Worm (Caenorhabditis elegans) whole organism, late embryonic: Measurements from ENCODE around the gene frpr-17.

ENCODE experiments used
- C38D4.7 ChIP-seq: fragments of 200-800 bp; sonication (Bioruptor generic); optimal IDR thresholded peaks from 2 replicates; lab custom pipeline; 2018; ENCODE audit warnings: mild to moderate bottlenecking, missing genetic modification characterization, moderate library complexity, missing compliant biosample characterization
- F13H6.1 ChIP-seq: sonication (generic microtip); optimal IDR thresholded peaks from 2 replicates; lab custom pipeline; 2016; ENCODE audit warnings: missing genetic modification characterization, missing compliant biosample characterization
- T23F11.4 ChIP-seq: fragments of 200-800 bp; sonication (Bioruptor generic); optimal IDR thresholded peaks from 2 replicates; lab custom pipeline; 2018; ENCODE audit warnings: mild to moderate bottlenecking, missing genetic modification characterization, missing compliant biosample characterization
- Y22D7AL.16 ChIP-seq: sonication (generic microtip); optimal IDR thresholded peaks from 2 replicates; lab custom pipeline; 2016; ENCODE audit warnings: missing genetic modification characterization, missing compliant biosample characterization
- ama-1 ChIP-seq: fragments of 150-350 bp; optimal IDR thresholded peaks from 2 replicates; lab custom pipeline; 2014
- ceh-14 ChIP-seq: sonication (generic microtip); optimal IDR thresholded peaks from 2 replicates; lab custom pipeline; 2016; ENCODE audit warnings: missing genotype, missing genetic modification characterization, missing compliant biosample characterization
- ceh-18 ChIP-seq: sonication (generic microtip); optimal IDR thresholded peaks from 2 replicates; lab custom pipeline; 2016; ENCODE audit warnings: missing genetic modification characterization, missing compliant biosample characterization
- ceh-19 ChIP-seq: fragments of 200-800 bp; sonication (Bioruptor generic); optimal IDR thresholded peaks from 2 replicates; lab custom pipeline; 2018; ENCODE audit warnings: mild to moderate bottlenecking, missing genetic modification characterization, missing compliant biosample characterization
- ceh-24 ChIP-seq: sonication (generic microtip); optimal IDR thresholded peaks from 2 replicates; lab custom pipeline; 2016; ENCODE audit warnings: mild to moderate bottlenecking, missing genetic modification characterization, missing compliant biosample characterization
- ceh-30 ChIP-seq: fragments of 150-350 bp; optimal IDR thresholded peaks from 2 replicates; lab custom pipeline; 2014; ENCODE audit warnings: missing biosample characterization, missing genetic modification characterization
- ceh-48 ChIP-seq: sonication (generic microtip); optimal IDR thresholded peaks from 2 replicates; lab custom pipeline; 2016; ENCODE audit warnings: missing genetic modification characterization, inconsistent platforms, missing compliant biosample characterization
- ceh-6 ChIP-seq: fragments of 200-800 bp; sonication (Bioruptor generic); optimal IDR thresholded peaks from 2 replicates; lab custom pipeline; 2018; ENCODE audit warnings: mild to moderate bottlenecking, missing genetic modification characterization, missing compliant biosample characterization
- che-1 ChIP-seq: sonication (generic microtip); optimal IDR thresholded peaks from 2 replicates; lab custom pipeline; 2016; ENCODE audit warnings: mild to moderate bottlenecking, missing genetic modification characterization, missing compliant biosample characterization
- dve-1 ChIP-seq: sonication (generic microtip); optimal IDR thresholded peaks from 2 replicates; lab custom pipeline; 2017; ENCODE audit warnings: antibody characterized with exemption, mild to moderate bottlenecking, missing genetic modification characterization, missing compliant biosample characterization
- elt-2 ChIP-seq: sonication (generic microtip); optimal IDR thresholded peaks from 2 replicates; lab custom pipeline; 2016; ENCODE audit warnings: missing genetic modification reagents, missing genetic modification characterization, missing compliant biosample characterization
- elt-4 ChIP-seq: sonication (generic microtip); optimal IDR thresholded peaks from 2 replicates; lab custom pipeline; 2016; ENCODE audit warnings: missing genetic modification characterization, missing compliant biosample characterization
- ets-4 ChIP-seq: sonication (generic microtip); optimal IDR thresholded peaks from 2 replicates; lab custom pipeline; 2016; ENCODE audit warnings: missing genetic modification characterization, missing compliant biosample characterization
- eyg-1 ChIP-seq: sonication (generic microtip); optimal IDR thresholded peaks from 2 replicates; lab custom pipeline; 2016; ENCODE audit warnings: missing genotype, missing genetic modification characterization, missing compliant biosample characterization
- fkh-6 ChIP-seq: sonication (generic microtip); optimal IDR thresholded peaks from 2 replicates; lab custom pipeline; 2016; ENCODE audit warnings: missing genetic modification characterization, missing compliant biosample characterization
- gmeb-2 ChIP-seq: sonication (generic microtip); optimal IDR thresholded peaks from 2 replicates; lab custom pipeline; 2016; ENCODE audit warnings: missing genetic modification characterization, inconsistent platforms, missing compliant biosample characterization
- hlh-13 ChIP-seq: fragments of 200-800 bp; sonication (Bioruptor generic); optimal IDR thresholded peaks from 2 replicates; lab custom pipeline; 2018; ENCODE audit warnings: mild to moderate bottlenecking, missing genetic modification characterization, missing compliant biosample characterization
- hlh-6 ChIP-seq: sonication (generic microtip); optimal IDR thresholded peaks from 2 replicates; lab custom pipeline; 2016; ENCODE audit warnings: missing genotype, missing genetic modification characterization, missing compliant biosample characterization
- hlh-8 ChIP-seq: sonication (generic microtip); optimal IDR thresholded peaks from 2 replicates; lab custom pipeline; 2016; ENCODE audit warnings: missing genotype, missing genetic modification characterization, missing compliant biosample characterization
- lim-6 ChIP-seq: sonication (generic microtip); optimal IDR thresholded peaks from 2 replicates; lab custom pipeline; 2016; ENCODE audit warnings: missing genetic modification characterization, missing compliant biosample characterization
- madf-2 ChIP-seq: sonication (generic microtip); optimal IDR thresholded peaks from 2 replicates; lab custom pipeline; 2017; ENCODE audit warnings: missing genetic modification characterization, missing compliant biosample characterization
- mec-3 ChIP-seq: sonication (generic microtip); optimal IDR thresholded peaks from 2 replicates; lab custom pipeline; 2016; ENCODE audit warnings: borderline replicate concordance, missing genetic modification characterization, missing compliant biosample characterization
- nfya-1 ChIP-seq: sonication (generic microtip); optimal IDR thresholded peaks from 2 replicates; lab custom pipeline; 2017; ENCODE audit warnings: missing genetic modification characterization, mild to moderate bottlenecking, missing compliant biosample characterization, antibody characterized with exemption, moderate library complexity
- nhr-232 ChIP-seq: sonication (generic microtip); optimal IDR thresholded peaks from 2 replicates; lab custom pipeline; 2016; ENCODE audit warnings: missing genetic modification characterization, missing compliant biosample characterization
- odd-2 ChIP-seq: sonication (generic microtip); optimal IDR thresholded peaks from 2 replicates; lab custom pipeline; 2017; ENCODE audit warnings: antibody characterized with exemption, mild to moderate bottlenecking, missing genetic modification characterization, missing compliant biosample characterization
- pag-3 ChIP-seq: sonication (generic microtip); optimal IDR thresholded peaks from 2 replicates; lab custom pipeline; 2016; ENCODE audit warnings: missing compliant biosample characterization, missing genetic modification characterization, borderline replicate concordance
- pat-9 ChIP-seq: fragments of 200-800 bp; sonication (Bioruptor generic); optimal IDR thresholded peaks from 2 replicates; lab custom pipeline; 2018; ENCODE audit warnings: mild to moderate bottlenecking, missing genetic modification characterization, moderate library complexity, missing compliant biosample characterization
- pqm-1 ChIP-seq: sonication (generic microtip); optimal IDR thresholded peaks from 2 replicates; lab custom pipeline; 2016; ENCODE audit warnings: missing genetic modification characterization, missing compliant biosample characterization
- pros-1 ChIP-seq: fragments of 150-350 bp; optimal IDR thresholded peaks from 2 replicates; lab custom pipeline; 2014; ENCODE audit warnings: missing biosample characterization, missing genetic modification reagents, missing genetic modification characterization
- sdc-2 ChIP-seq: sonication (generic microtip); optimal IDR thresholded peaks from 2 replicates; lab custom pipeline; 2016; ENCODE audit warnings: missing genotype, missing genetic modification characterization, missing compliant biosample characterization
- sox-2 ChIP-seq: fragments of 200-800 bp; sonication (Bioruptor generic); IDR thresholded peaks from 2 replicates; pipeline ENCODE4 v1.3.6; 2022; ENCODE audit warnings: missing genetic modification reagents, missing genetic modification characterization, missing compliant biosample characterization
- sox-4 ChIP-seq: sonication (generic microtip); optimal IDR thresholded peaks from 2 replicates; lab custom pipeline; 2017; ENCODE audit warnings: mild to moderate bottlenecking, missing genetic modification characterization, inconsistent platforms, missing compliant biosample characterization
- syd-9 ChIP-seq: sonication (generic microtip); optimal IDR thresholded peaks from 2 replicates; lab custom pipeline; 2016; ENCODE audit warnings: mild to moderate bottlenecking, missing genetic modification characterization, moderate library complexity, missing compliant biosample characterization
- tbx-2 ChIP-seq: sonication (generic microtip); optimal IDR thresholded peaks from 2 replicates; lab custom pipeline; 2016; ENCODE audit warnings: missing genetic modification characterization, missing compliant biosample characterization
- ttx-3 ChIP-seq: sonication (generic microtip); optimal IDR thresholded peaks from 2 replicates; lab custom pipeline; 2016; ENCODE audit warnings: missing genetic modification reagents, missing genetic modification characterization, missing compliant biosample characterization
- zip-5 ChIP-seq: sonication (generic microtip); optimal IDR thresholded peaks from 2 replicates; lab custom pipeline; 2016; ENCODE audit warnings: missing genetic modification characterization, missing compliant biosample characterization

Gene frpr-17

DNA sequence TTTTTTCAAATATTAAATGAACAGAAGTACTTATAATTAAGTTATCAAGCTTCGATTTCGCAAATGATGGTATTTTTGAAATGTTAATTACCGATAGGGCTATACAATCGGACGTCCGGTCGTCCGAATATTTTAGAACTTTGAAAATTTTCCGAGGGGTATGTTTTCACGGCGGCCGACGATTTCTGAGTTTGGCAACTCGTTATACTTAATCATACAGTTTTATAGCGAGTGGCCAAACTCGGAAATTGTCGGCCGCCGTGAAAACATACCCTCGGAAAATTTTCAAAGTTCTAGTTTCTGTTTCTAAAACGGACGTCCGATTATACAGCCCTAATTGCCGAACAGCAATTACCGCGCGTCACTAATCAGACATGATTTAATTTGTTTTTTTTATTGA lies 18.3 kb downstream of the frpr-17 start:
- TF ChIP-seq sox-2 (GFP tag; lab: Robert Waterston, UW), result no peak
- no peak for TF ChIP-seq Y22D7AL.16
- TF ChIP-seq ttx-3 (tag; lab: Kevin White, UChicago), result no peak
- no peak for TF ChIP-seq che-1 (tag; lab: Kevin White, UChicago)
- no peak for TF ChIP-seq zip-5 (tag; lab: Kevin White, UChicago)
- no peak for TF ChIP-seq eyg-1 (tag; lab: Kevin White, UChicago)
- TF ChIP-seq ceh-24, result no peak
- no peak for TF ChIP-seq C38D4.7 (GFP tag; lab: Kevin White, UChicago)
- no peak for TF ChIP-seq nhr-232 (tag; lab: Kevin White, UChicago)

DNA sequence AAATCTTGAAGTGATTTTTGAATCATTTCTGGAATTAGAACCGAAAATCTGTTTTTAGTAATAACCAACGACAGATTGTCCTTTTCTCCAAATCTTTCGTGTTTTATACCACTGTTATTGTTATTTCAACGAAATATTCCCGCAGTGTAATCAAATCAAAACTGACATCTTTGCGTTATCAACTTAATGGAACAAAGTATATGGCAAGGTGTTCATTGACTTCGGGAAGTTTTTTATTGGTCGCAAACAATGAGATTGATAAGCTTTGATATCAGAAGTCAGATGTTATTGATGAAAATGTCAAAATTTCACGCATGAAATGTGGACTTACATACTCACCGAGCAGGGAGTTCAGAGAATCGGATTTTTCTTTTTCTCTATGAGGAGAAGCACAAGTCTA lies 18.8 kb downstream of the frpr-17 start, which contains the start of gene F23D12.11:
Gene F23D12.11, minus strand, starts transcription at position 79 of the 400 bp plus-strand sequence.
- TF ChIP-seq F13H6.1 (tag; lab: Kevin White, UChicago) (no peak), pag-3 (tag; lab: Kevin White, UChicago) (no peak), sox-2 (GFP tag; lab: Robert Waterston, UW) (no peak), nhr-232 (tag; lab: Kevin White, UChicago) (no peak), madf-2 (tag; lab: Kevin White, UChicago) (no peak)

ce11 chrX:14428052-14428451 lies 22.1 kb downstream of the frpr-17 start, which contains the start of gene F23D12.1:
Gene F23D12.1 (minus strand): TSS chrX:14428152.
- TF ChIP-seq odd-2 (tag; lab: Kevin White, UChicago) (no peak), elt-4 (no peak), elt-2 (tag; lab: Kevin White, UChicago) (no peak), mec-3 (tag; lab: Kevin White, UChicago) (no peak), sox-4 (tag; lab: Kevin White, UChicago) (no peak), hlh-8 (no peak), ceh-19 (GFP tag; lab: Kevin White, UChicago) (no peak)

DNA sequence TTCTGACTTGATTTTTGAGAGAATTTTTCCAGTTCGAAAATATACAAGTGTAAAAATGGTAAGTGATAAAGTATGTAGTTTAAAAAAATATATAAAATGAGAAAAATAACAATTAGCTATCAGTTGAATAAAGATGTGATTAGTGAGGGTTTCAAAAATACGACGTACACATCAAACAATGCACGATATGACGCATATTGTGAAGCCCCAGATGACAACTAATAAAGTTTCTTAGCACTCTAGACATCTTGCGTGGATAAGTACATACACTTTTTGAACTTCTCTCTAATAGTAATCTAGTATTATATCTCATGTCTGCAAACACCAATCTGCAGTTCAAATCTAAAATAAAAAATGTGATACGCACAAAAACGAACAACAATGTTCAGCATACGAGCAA lies 24.5 kb downstream of the frpr-17 start:
- no peak for TF ChIP-seq T23F11.4 (GFP tag; lab: Kevin White, UChicago)
- no peak for TF ChIP-seq nfya-1 (tag; lab: Kevin White, UChicago)
- TF ChIP-seq hlh-13 (GFP tag; lab: Kevin White, UChicago), result no peak
- no peak for TF ChIP-seq sdc-2 (tag; lab: Kevin White, UChicago)
- no peak for TF ChIP-seq pqm-1

ce11 chrX:14435648-14436155 lies 29.8 kb downstream of the frpr-17 start:
- TF ChIP-seq ceh-6 (GFP tag; lab: Kevin White, UChicago), result no peak
- TF ChIP-seq dve-1 (tag; lab: Kevin White, UChicago), result no peak
- no peak for TF ChIP-seq nhr-232 (tag; lab: Kevin White, UChicago)
- TF ChIP-seq ets-4 (tag; lab: Kevin White, UChicago), result no peak
- TF ChIP-seq ceh-18 (tag; lab: Kevin White, UChicago), result no peak
- TF ChIP-seq pat-9 (tag; lab: Kevin White, UChicago), result no peak
- no peak for TF ChIP-seq lim-6 (tag; lab: Kevin White, UChicago)
- no peak for TF ChIP-seq che-1 (tag; lab: Kevin White, UChicago)
- no peak for TF ChIP-seq pros-1 (tag; lab: Kevin White, UChicago)
- no peak for TF ChIP-seq syd-9 (tag; lab: Kevin White, UChicago)

ce11 chrX:14442321-14442720 lies 36.4 kb downstream of the frpr-17 start, which contains the start of gene F23D12.3:
Gene F23D12.3 (plus strand): TSS chrX:14442621.
- no peak for TF ChIP-seq ceh-30 (tag; lab: Kevin White, UChicago)
- TF ChIP-seq ceh-18 (tag; lab: Kevin White, UChicago), result no peak
- no peak for TF ChIP-seq gmeb-2 (tag; lab: Kevin White, UChicago)
- TF ChIP-seq ceh-14 (tag; lab: Kevin White, UChicago), result no peak
- TF ChIP-seq ceh-48, result no peak
- TF ChIP-seq fkh-6 (tag; lab: Kevin White, UChicago), result no peak
- no peak for TF ChIP-seq pqm-1
- no peak for TF ChIP-seq eyg-1 (tag; lab: Kevin White, UChicago)
- no peak for TF ChIP-seq hlh-6 (tag; lab: Kevin White, UChicago)
- TF ChIP-seq ama-1 (lab: Kevin White, UChicago), result no peak
- no peak for TF ChIP-seq tbx-2 (tag; lab: Kevin White, UChicago)
